Fruit fly (Drosophila melanogaster): ENCODE measurements around the gene Fbxl4.
A peak's percentile ranks its signal among the peaks of the same experiment; 100 is the strongest.

Gene Fbxl4

DNA sequence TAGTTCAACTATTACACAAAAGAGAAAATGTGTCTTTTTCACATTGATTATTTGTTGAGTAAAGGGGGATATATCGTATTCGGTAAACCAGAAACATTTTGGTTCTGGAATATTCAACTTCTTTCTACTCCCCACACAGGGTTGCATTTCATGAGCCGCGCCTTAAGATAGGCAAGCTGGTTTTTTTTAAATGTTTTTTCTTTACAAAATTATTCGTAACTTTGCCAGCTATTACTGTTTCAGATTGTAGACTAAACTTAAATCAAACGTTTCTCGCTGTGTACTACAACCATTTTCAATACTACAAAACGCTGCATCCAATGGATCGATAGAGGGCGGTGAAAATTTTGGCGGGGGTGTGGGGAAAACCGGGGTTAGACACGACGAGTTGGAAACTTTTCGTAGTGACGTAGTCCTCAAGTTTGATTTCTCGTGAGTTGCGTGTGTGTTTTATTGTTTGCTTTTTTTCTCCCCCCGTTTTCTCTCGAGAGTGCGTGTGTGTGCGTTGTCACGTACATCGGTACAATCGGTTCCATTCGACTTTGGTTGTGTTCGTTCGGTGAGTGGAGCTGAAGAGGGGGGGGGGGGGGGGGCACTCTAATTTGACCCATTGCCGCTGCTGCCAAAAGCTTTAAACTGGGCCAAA is 24.1 kb downstream of the Fbxl4 start (continued):
- no peak for TF ChIP-seq Ets96B (tag; optimal IDR thresholded peaks at IDR 0.05)
- TF ChIP-seq eg (GFP tag; IDR thresholded peaks at IDR 0.05), result peak; percentile 72
- TF ChIP-seq CG7368 (GFP tag; optimal IDR thresholded peaks at IDR 0.05), result no peak
- peak; percentile 59 for TF ChIP-seq CG4318 (GFP tag; optimal IDR thresholded peaks at IDR 0.05)
- TF ChIP-seq cyc (GFP tag; optimal IDR thresholded peaks at IDR 0.05), result no peak
- TF ChIP-seq Sox15 (GFP tag; optimal IDR thresholded peaks at IDR 0.05), result no peak
- no peak for TF ChIP-seq CG3032 (tag; optimal IDR thresholded peaks at IDR 0.05)
- TF ChIP-seq salr (GFP tag; optimal IDR thresholded peaks at IDR 0.05), result peak in 1 of 2 experiments; percentile 30
- TF ChIP-seq CG9139 (GFP tag; optimal IDR thresholded peaks at IDR 0.05), result no peak
- TF ChIP-seq CG1621 (tag; optimal IDR thresholded peaks at IDR 0.05), result no peak
- no peak for TF ChIP-seq Met (GFP tag; optimal IDR thresholded peaks at IDR 0.05)
- TF ChIP-seq CG11902 (GFP tag; optimal IDR thresholded peaks at IDR 0.05), result no peak
- peak; percentile 55 for TF ChIP-seq dac (GFP tag; optimal IDR thresholded peaks at IDR 0.05)
- TF ChIP-seq topi (GFP tag; optimal IDR thresholded peaks at IDR 0.05), result no peak
- TF ChIP-seq achi (GFP tag; optimal IDR thresholded peaks at IDR 0.05), result peak; percentile 25
- peak; percentile 16 for TF ChIP-seq Eip75B (GFP tag; optimal IDR thresholded peaks at IDR 0.05)
- no peak for TF ChIP-seq lz (GFP tag; optimal IDR thresholded peaks at IDR 0.05)
- TF ChIP-seq Gug (GFP tag; IDR thresholded peaks at IDR 0.05), result no peak

DNA sequence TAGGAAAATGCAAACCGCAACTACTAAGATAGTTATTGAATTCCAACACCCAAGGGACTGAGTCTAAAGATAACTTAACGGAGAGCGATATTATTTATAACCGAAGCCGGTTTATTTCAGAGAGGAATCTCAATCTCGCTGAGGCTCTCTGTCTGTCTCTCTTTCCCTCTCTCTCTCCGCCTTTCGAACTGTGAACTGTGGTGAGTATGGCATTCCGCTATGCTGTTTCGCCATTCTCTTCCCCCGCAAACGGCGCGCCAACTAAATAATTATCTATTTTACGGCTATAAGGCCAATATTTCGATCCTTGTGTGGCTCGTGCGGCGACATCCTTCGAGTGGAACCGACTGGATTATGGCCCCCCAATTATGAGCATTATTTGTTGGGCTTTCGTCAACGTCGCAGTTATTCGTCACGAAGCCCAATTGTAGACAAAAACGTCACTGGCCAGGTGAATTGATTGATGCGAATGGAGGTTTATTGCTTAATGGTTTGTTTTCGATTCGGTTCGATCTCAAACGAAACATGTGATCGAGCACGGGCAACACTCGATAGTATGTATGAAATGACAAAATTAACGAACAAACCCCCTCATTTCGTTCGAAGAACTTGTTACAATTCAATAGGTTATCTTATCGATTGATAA is 25.5 kb downstream of the Fbxl4 start:
- no peak for TF ChIP-seq Gug (GFP tag; IDR thresholded peaks at IDR 0.05)
- TF ChIP-seq Blimp-1 (GFP tag; optimal IDR thresholded peaks at IDR 0.05), result no peak
- peak; percentile 4 for TF ChIP-seq Eip78C (GFP tag)
- TF ChIP-seq CG8319 (GFP tag; optimal IDR thresholded peaks at IDR 0.05), result no peak
- TF ChIP-seq svp (GFP tag), result peak; percentile 47
- peak; percentile 61 for TF ChIP-seq CG1621 (tag; optimal IDR thresholded peaks at IDR 0.05)
- TF ChIP-seq eg (GFP tag; IDR thresholded peaks at IDR 0.05), result peak; percentile 18; the same call in 1 of the 3 replicates
- TF ChIP-seq topi (GFP tag; optimal IDR thresholded peaks at IDR 0.05), result no peak
- no peak for TF ChIP-seq CG8632 (GFP tag; optimal IDR thresholded peaks at IDR 0.05)
- TF ChIP-seq achi (GFP tag; optimal IDR thresholded peaks at IDR 0.05), result no peak
- peak; percentile 38 for TF ChIP-seq CG9139 (GFP tag; optimal IDR thresholded peaks at IDR 0.05)
- peak; percentile 23 to 48 for TF ChIP-seq ss (GFP tag; optimal IDR thresholded peaks at IDR 0.05)
- no peak for TF ChIP-seq acj6 (GFP tag; optimal IDR thresholded peaks at IDR 0.05)
- TF ChIP-seq CG6276 (GFP tag; optimal IDR thresholded peaks at IDR 0.05), result no peak
- peak; percentile 1 for TF ChIP-seq CG6808 (GFP tag; optimal IDR thresholded peaks at IDR 0.05)
- TF ChIP-seq CG6163 (GFP tag; IDR thresholded peaks at IDR 0.05), result 0 out of 3 replicates have a peak, but pooled peaks have one; percentile 42
- TF ChIP-seq CG10669 (GFP tag; optimal IDR thresholded peaks at IDR 0.05), result no peak
- peak; percentile 12 for TF ChIP-seq dsx (GFP tag; optimal IDR thresholded peaks at IDR 0.05; ENCODE audit: poor library complexity, severe bottlenecking)
- TF ChIP-seq fd59A (GFP tag; optimal IDR thresholded peaks at IDR 0.05), result no peak
- TF ChIP-seq CG11762 (GFP tag; optimal IDR thresholded peaks at IDR 0.05; ENCODE audit: insufficient read depth), result no peak
- TF ChIP-seq CG34406 (GFP tag; optimal IDR thresholded peaks at IDR 0.05), result no peak
- TF ChIP-seq Sox14 (GFP tag; optimal IDR thresholded peaks at IDR 0.05), result no peak
- TF ChIP-seq CG32006 (GFP tag; optimal IDR thresholded peaks at IDR 0.05), result no peak
- no peak; the same call in 1 of the 2 replicates for TF ChIP-seq CG15336 (GFP tag; IDR thresholded peaks at IDR 0.05)
- TF ChIP-seq Eip93F (GFP tag; optimal IDR thresholded peaks at IDR 0.05), result no peak
- TF ChIP-seq CG4318 (GFP tag; optimal IDR thresholded peaks at IDR 0.05), result no peak
- TF ChIP-seq Lpt (GFP tag; optimal IDR thresholded peaks at IDR 0.05), result no peak
- TF ChIP-seq CG11902 (GFP tag; optimal IDR thresholded peaks at IDR 0.05), result no peak

Data from whole organism, prepupa.